Worm (Caenorhabditis elegans): ENCODE data around the gene F41H10.3.

Gene F41H10.3

ce11 chrIV:5388477-5389065 lies 19.0 kb downstream of the F41H10.3 start, which contains the start of gene elo-6:
TSS of gene elo-6 (minus strand) at chrIV:5388559.
- TF ChIP-seq ceh-82 (tag; optimal IDR thresholded peaks at IDR 0.05) (no peak), swsn-7 (tag; optimal IDR thresholded peaks at IDR 0.05) (no peak), vab-15 (tag; optimal IDR thresholded peaks at IDR 0.05) (no peak), ztf-11 (tag; optimal IDR thresholded peaks at IDR 0.05) (no peak), unc-62 (GFP tag; optimal IDR thresholded peaks at IDR 0.05) (no peak), pax-3 (tag; optimal IDR thresholded peaks at IDR 0.05) (no peak), tbx-2 (tag; optimal IDR thresholded peaks at IDR 0.05) (peak; percentile 1), lir-3 (tag; optimal IDR thresholded peaks at IDR 0.05; ENCODE audit: poor library complexity) (no peak), nhr-90 (tag; optimal IDR thresholded peaks at IDR 0.05; ENCODE audit: poor library complexity) (peak; percentile 18), nhr-77 (tag; optimal IDR thresholded peaks at IDR 0.05) (peak; percentile 43), ceh-90 (tag; optimal IDR thresholded peaks at IDR 0.05) (no peak), unc-30 (tag; optimal IDR thresholded peaks at IDR 0.05) (no peak), blmp-1 (tag; optimal IDR thresholded peaks at IDR 0.05) (peak; percentile 32), zag-1 (tag; optimal IDR thresholded peaks at IDR 0.05) (no peak), alr-1 (tag; optimal IDR thresholded peaks at IDR 0.05; ENCODE audit: borderline replicate concordance) (no peak), skn-1 (tag; optimal IDR thresholded peaks at IDR 0.05) (no peak), pag-3 (tag; optimal IDR thresholded peaks at IDR 0.05; ENCODE audit: borderline replicate concordance, insufficient read depth) (no peak), lin-14 (GFP tag; optimal IDR thresholded peaks at IDR 0.05) (peak; percentile 79), unc-98 (GFP tag; IDR thresholded peaks at IDR 0.05) (no peak), nhr-71 (tag; optimal IDR thresholded peaks at IDR 0.05) (peak; percentile 58), snpc-4 (tag; optimal IDR thresholded peaks at IDR 0.05) (no peak), lin-35 (GFP tag; optimal IDR thresholded peaks at IDR 0.05) (peak in 1 of 2 experiments; percentile 46), grh-1 (GFP tag; IDR thresholded peaks at IDR 0.05) (no peak), efl-1 (optimal IDR thresholded peaks at IDR 0.05) (peak in 1 of 2 experiments; percentile 4), efl-1 (GFP tag; optimal IDR thresholded peaks at IDR 0.05 in 1 of 2) (peak in 1 of 2 experiments; percentile 48), hpl-2 (GFP tag; optimal IDR thresholded peaks at IDR 0.05) (no peak), egl-13 (tag; optimal IDR thresholded peaks at IDR 0.05) (no peak), unc-130 (tag; optimal IDR thresholded peaks at IDR 0.05) (no peak), nhr-19 (GFP tag; conservative IDR thresholded peaks at IDR 0.05) (no peak), mdl-1 (tag; optimal IDR thresholded peaks at IDR 0.05) (no peak), hlh-17 (GFP tag; optimal IDR thresholded peaks at IDR 0.05; ENCODE audit: borderline replicate concordance) (no peak), ceh-8 (GFP tag; optimal IDR thresholded peaks at IDR 0.05) (no peak), ztf-4 (tag; optimal IDR thresholded peaks at IDR 0.05) (no peak), aly-2 (tag; optimal IDR thresholded peaks at IDR 0.05) (no peak), C04F5.9 (tag; optimal IDR thresholded peaks at IDR 0.05) (no peak), elt-2 (tag; optimal IDR thresholded peaks at IDR 0.05) (peak; percentile 59), ces-1 (GFP tag; optimal IDR thresholded peaks at IDR 0.05) (no peak), tlp-1 (tag; optimal IDR thresholded peaks at IDR 0.05) (no peak), lin-13 (GFP tag; optimal IDR thresholded peaks at IDR 0.05) (no peak), nhr-28 (tag; optimal IDR thresholded peaks at IDR 0.05) (no peak), efl-3 (GFP tag; optimal IDR thresholded peaks at IDR 0.05) (no peak), C16A3.4 (tag; optimal IDR thresholded peaks at IDR 0.05) (no peak), mef-2 (tag; optimal IDR thresholded peaks at IDR 0.05) (no peak), rnt-1 (tag; optimal IDR thresholded peaks at IDR 0.05) (no peak), fos-1 (tag; optimal IDR thresholded peaks at IDR 0.05) (no peak), fkh-4 (tag; optimal IDR thresholded peaks at IDR 0.05; ENCODE audit: borderline replicate concordance) (no peak), snu-23 (GFP tag; optimal IDR thresholded peaks at IDR 0.05) (peak; percentile 33), mab-9 (GFP tag; IDR thresholded peaks at IDR 0.05) (no peak), fkh-10 (GFP tag; optimal IDR thresholded peaks at IDR 0.05) (no peak), unc-86 (tag; optimal IDR thresholded peaks at IDR 0.05) (no peak), lin-39 (tag; optimal IDR thresholded peaks at IDR 0.05) (no peak), F16B12.6 (tag; optimal IDR thresholded peaks at IDR 0.05) (no peak), hlh-4 (tag; optimal IDR thresholded peaks at IDR 0.05) (no peak)
